Worm (Caenorhabditis elegans) whole organism, midembryonic: Measurements from ENCODE around the gene cox-6B.
A peak's percentile ranks its signal among the peaks of the same experiment; 100 is the strongest.

Source experiments
- T22C8.4 ChIP-seq: fragments of 200-800 bp; sonication (Bioruptor generic); IDR thresholded peaks from 2 replicates; pipeline ENCODE4 v1.3.6; 2022; ENCODE audit warnings: missing genetic modification characterization, missing compliant biosample characterization
- cog-1 ChIP-seq: sonication (generic microtip); optimal IDR thresholded peaks from 2 replicates; lab custom pipeline; 2016; ENCODE audit warnings: missing genetic modification characterization, missing compliant biosample characterization
- flt-1 ChIP-seq: fragments of 200-800 bp; sonication (Bioruptor generic); IDR thresholded peaks from 2 replicates; pipeline ENCODE4 v1.3.6; 2022; ENCODE audit warnings: missing genetic modification characterization, missing compliant biosample characterization
- klf-2 ChIP-seq: fragments of 200-800 bp; sonication (Bioruptor generic); conservative IDR thresholded peaks from 2 replicates; pipeline ENCODE4 v1.3.6; 2022; ENCODE audit warnings: missing genetic modification reagents, missing genetic modification characterization, missing compliant biosample characterization
- med-1 ChIP-seq: sonication (generic microtip); optimal IDR thresholded peaks from 2 replicates; lab custom pipeline; 2017; ENCODE audit warnings: missing genetic modification characterization, mild to moderate bottlenecking, missing compliant biosample characterization, antibody characterized with exemption, missing genetic modification reagents; ENCODE audit not compliant: insufficient read depth
- ref-1 ChIP-seq: fragments of 200-800 bp; sonication (Bioruptor generic); conservative IDR thresholded peaks from 2 replicates; pipeline ENCODE4 v1.3.6; 2022; ENCODE audit warnings: missing genetic modification reagents, missing genetic modification characterization, missing compliant biosample characterization
- tab-1 ChIP-seq: fragments of 200-800 bp; sonication (Bioruptor generic); IDR thresholded peaks from 2 replicates; pipeline ENCODE4 v1.3.6; 2022; ENCODE audit warnings: missing genetic modification characterization, missing compliant biosample characterization
- ztf-23 ChIP-seq: fragments of 200-800 bp; sonication (Bioruptor generic); IDR thresholded peaks from 2 replicates; pipeline ENCODE4 v1.3.6; 2022; ENCODE audit warnings: missing genetic modification reagents, missing genetic modification characterization, missing compliant biosample characterization
- ztf-29 ChIP-seq: fragments of 200-800 bp; sonication (Bioruptor generic); IDR thresholded peaks from 2 replicates; pipeline ENCODE4 v1.3.6; 2022; ENCODE audit warnings: missing genetic modification reagents, missing genetic modification characterization, missing compliant biosample characterization

cox-6B gene

DNA sequence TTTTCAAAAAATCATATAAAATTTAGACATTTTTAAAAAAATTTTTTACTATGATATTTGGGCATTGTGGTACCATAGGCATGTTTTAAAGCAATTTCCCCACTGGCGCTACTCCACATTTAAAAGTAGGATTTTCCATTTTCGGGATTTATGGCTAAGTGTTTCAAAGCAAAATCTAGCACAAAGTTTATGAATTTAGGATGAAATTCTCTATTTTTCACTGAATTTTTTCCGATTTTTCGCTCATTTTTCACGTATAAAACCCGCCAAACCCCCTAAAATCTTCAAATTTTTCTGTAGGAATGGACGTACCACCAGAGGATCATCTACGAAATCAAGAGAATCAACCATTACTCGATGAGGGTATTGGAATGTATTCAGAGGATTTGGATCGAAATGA, 119.5 kb downstream of the cox-6B start, which contains the start of gene pipp-4P:
Gene pipp-4P (plus strand): TSS at position 301 of the 400 bp plus-strand sequence.
- TF ChIP-seq ztf-23 (GFP tag; lab: Robert Waterston, UW) (no peak), klf-2 (no peak), ref-1 (GFP tag; lab: Robert Waterston, UW) (no peak), med-1 (GFP tag; lab: Kevin White, UChicago) (no peak), T22C8.4 (no peak), flt-1 (GFP tag; lab: Robert Waterston, UW) (no peak), cog-1 (tag; lab: Kevin White, UChicago) (no peak), tab-1 (GFP tag; lab: Robert Waterston, UW) (no peak)

ce11 chrIII:2826770-2827169, 127.3 kb downstream of the cox-6B start, which contains the start of gene Y71H2AM.1:
TSS of gene Y71H2AM.1 (plus strand) at chrIII:2827070.
- TF ChIP-seq ztf-29 (no peak), med-1 (GFP tag; lab: Kevin White, UChicago) (no peak)

ce11 chrIII:2832483-2832882, 133.0 kb downstream of the cox-6B start, which contains the start of gene Y71H2AM.29:
TSS of gene Y71H2AM.29 (plus strand) at chrIII:2832783.
- TF ChIP-seq klf-2 = no peak
- TF ChIP-seq cog-1 (tag; lab: Kevin White, UChicago) = no peak
- no peak for TF ChIP-seq flt-1 (GFP tag; lab: Robert Waterston, UW)
- TF ChIP-seq tab-1 (GFP tag; lab: Robert Waterston, UW) = no peak
- no peak for TF ChIP-seq ztf-23 (GFP tag; lab: Robert Waterston, UW)
- no peak for TF ChIP-seq med-1 (GFP tag; lab: Kevin White, UChicago)
- no peak for TF ChIP-seq ztf-29
- TF ChIP-seq ref-1 (GFP tag; lab: Robert Waterston, UW) = no peak
- TF ChIP-seq T22C8.4 = no peak

DNA sequence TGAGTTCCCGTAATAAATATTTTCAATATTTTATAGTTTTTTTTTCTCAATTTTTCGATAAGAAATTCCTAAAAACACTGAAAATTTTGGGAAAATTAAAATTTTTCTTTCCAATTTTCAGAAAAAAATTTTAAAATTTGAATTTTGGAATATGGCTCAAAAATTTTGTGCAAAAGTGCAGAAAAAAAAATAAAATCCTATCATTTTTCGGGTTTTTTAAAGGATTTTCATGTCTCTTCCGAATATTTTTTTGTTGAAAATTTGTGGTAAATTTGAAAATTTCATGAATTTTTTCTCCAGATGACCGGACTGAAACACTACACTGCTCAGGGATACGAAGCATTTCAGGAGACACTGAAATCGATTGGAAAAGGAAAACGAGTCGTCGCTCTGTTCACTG, 134.9 kb downstream of the cox-6B start, which contains the start of gene txdc-17:
Gene txdc-17 (plus strand): TSS at position 301 of the 400 bp plus-strand sequence.
- TF ChIP-seq med-1 (GFP tag; lab: Kevin White, UChicago) (no peak), cog-1 (tag; lab: Kevin White, UChicago) (no peak), tab-1 (GFP tag; lab: Robert Waterston, UW) (no peak), ztf-29 (no peak), T22C8.4 (no peak), ztf-23 (GFP tag; lab: Robert Waterston, UW) (no peak), ref-1 (GFP tag; lab: Robert Waterston, UW) (no peak), klf-2 (no peak), flt-1 (GFP tag; lab: Robert Waterston, UW) (no peak)

- TF ChIP-seq med-1 (GFP tag; lab: Kevin White, UChicago) = no peak
- TF ChIP-seq ztf-29 = no peak
- TF ChIP-seq T22C8.4 = peak; percentile 77
- TF ChIP-seq cog-1 (tag; lab: Kevin White, UChicago) = no peak
- TF ChIP-seq klf-2 = no peak
These were observed 135.5 kb downstream of the cox-6B start for ce11 chrIII:2834998-2835397.

ce11 chrIII:2836339-2836738, 136.9 kb downstream of the cox-6B start, which contains the start of gene josd-1:
TSS of gene josd-1 (plus strand) at chrIII:2836639.
- TF ChIP-seq ztf-29 = no peak
- no peak for TF ChIP-seq cog-1 (tag; lab: Kevin White, UChicago)
- TF ChIP-seq ref-1 (GFP tag; lab: Robert Waterston, UW) = no peak
- no peak; the same call in 1 of the 2 replicates for TF ChIP-seq T22C8.4
- no peak for TF ChIP-seq klf-2
- no peak for TF ChIP-seq ztf-23 (GFP tag; lab: Robert Waterston, UW)
- no peak for TF ChIP-seq tab-1 (GFP tag; lab: Robert Waterston, UW)
- no peak for TF ChIP-seq flt-1 (GFP tag; lab: Robert Waterston, UW)
- no peak for TF ChIP-seq med-1 (GFP tag; lab: Kevin White, UChicago)
